Fruit fly (Drosophila melanogaster): ENCODE measurements around the gene mtrm.
A peak's percentile ranks its signal among the peaks of the same experiment; 100 is the strongest.

Gene mtrm

DNA sequence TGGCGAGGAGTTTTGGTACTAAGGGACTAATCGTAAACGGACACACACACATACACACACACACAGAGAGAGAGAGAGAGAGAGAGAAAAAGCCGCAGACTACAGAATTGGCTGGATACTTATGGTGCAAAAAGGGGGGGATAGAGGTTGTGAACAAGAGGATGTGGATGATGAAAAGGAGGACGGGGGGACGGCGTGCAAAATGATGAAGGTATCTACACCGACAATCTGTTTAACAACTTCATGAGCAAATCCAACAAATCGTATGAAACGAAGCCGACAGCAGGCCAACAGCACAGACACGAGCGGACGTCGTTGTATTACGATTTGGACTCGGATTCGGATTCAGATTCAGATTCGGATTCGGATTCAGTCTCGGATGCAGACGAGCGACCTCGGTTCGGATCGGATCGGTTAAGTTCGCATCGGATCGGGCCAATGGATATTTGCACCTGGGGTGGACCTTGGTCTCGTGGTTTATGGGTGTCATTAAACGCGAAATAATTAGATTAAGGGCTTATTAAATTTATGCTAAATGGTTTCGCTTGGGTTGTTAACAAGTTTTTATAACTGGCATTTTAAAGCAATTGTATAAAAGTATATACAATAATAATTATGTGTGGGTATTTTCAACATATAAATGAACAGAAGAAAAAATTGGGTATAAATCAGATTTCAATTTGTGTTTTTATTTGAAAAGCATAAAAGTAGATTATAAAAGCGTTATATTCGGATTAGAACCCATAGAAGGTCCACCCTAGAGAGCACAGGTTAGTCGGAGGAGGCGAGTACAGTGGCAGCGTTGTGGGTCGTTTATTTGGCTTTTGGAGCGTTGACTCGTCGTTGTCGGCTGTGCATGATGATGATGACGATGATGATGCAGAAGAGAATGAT, 42.5 kb downstream of the mtrm start (continued):
- peak; percentile 83 for TF ChIP-seq slou (GFP tag; optimal IDR thresholded peaks at IDR 0.05)
- TF ChIP-seq pita (GFP tag; optimal IDR thresholded peaks at IDR 0.05): no peak
- peak; percentile 94 for TF ChIP-seq CG18262 (tag; optimal IDR thresholded peaks at IDR 0.05)
- TF ChIP-seq CG30431 (GFP tag; optimal IDR thresholded peaks at IDR 0.05): peak; percentile 58
- peak; percentile 91 for TF ChIP-seq Hand (GFP tag; optimal IDR thresholded peaks at IDR 0.05)
- TF ChIP-seq CG31441 (GFP tag; IDR thresholded peaks at IDR 0.05): peak; percentile 96
- TF ChIP-seq bigmax (GFP tag; optimal IDR thresholded peaks at IDR 0.05): peak; percentile 28
- no peak for TF ChIP-seq Atf3 (GFP tag; optimal IDR thresholded peaks at IDR 0.05)
- peak; percentile 88 for TF ChIP-seq CoRest (tag; optimal IDR thresholded peaks at IDR 0.05)
- TF ChIP-seq Mad (GFP tag; optimal IDR thresholded peaks at IDR 0.05): peak; percentile 61
- peak; percentile 6 for TF ChIP-seq jumu (GFP tag; optimal IDR thresholded peaks at IDR 0.05)
- TF ChIP-seq CG12744 (GFP tag; optimal IDR thresholded peaks at IDR 0.05): peak; percentile 43
- peak; percentile 27 for TF ChIP-seq NK7.1 (GFP tag; optimal IDR thresholded peaks at IDR 0.05)
- TF ChIP-seq her (GFP tag; optimal IDR thresholded peaks at IDR 0.05): no peak
- TF ChIP-seq MTF-1 (GFP tag; optimal IDR thresholded peaks at IDR 0.05; ENCODE audit: borderline replicate concordance): peak; percentile 19
- TF ChIP-seq CG11695 (GFP tag; IDR thresholded peaks at IDR 0.05): peak; percentile 93
- TF ChIP-seq CG10321 (GFP tag; IDR thresholded peaks at IDR 0.05): no peak
- TF ChIP-seq CG14710 (tag; optimal IDR thresholded peaks at IDR 0.05): peak; percentile 83
- TF ChIP-seq vfl (GFP tag; optimal IDR thresholded peaks at IDR 0.05): peak; percentile 44
- peak; percentile 75 for TF ChIP-seq CG3847 (GFP tag; IDR thresholded peaks at IDR 0.05)
- TF ChIP-seq CG6683 (GFP tag; optimal IDR thresholded peaks at IDR 0.05): peak; percentile 91
- no peak for TF ChIP-seq Sin3A (optimal IDR thresholded peaks at IDR 0.05)
- 0 out of 2 replicates have a peak, but pooled peaks have one; percentile 49 for TF ChIP-seq Oaz (GFP tag; IDR thresholded peaks at IDR 0.05)
- TF ChIP-seq CG7357 (GFP tag; IDR thresholded peaks at IDR 0.05): peak; percentile 55; the same call in 1 of the 3 replicates
- TF ChIP-seq Hmx (GFP tag; optimal IDR thresholded peaks at IDR 0.05): peak; percentile 53
- TF ChIP-seq CG18011 (GFP tag; optimal IDR thresholded peaks at IDR 0.05): peak; percentile 76
- peak; percentile 70 for TF ChIP-seq HmgZ (tag; optimal IDR thresholded peaks at IDR 0.05)
- no peak for TF ChIP-seq lov (optimal IDR thresholded peaks at IDR 0.05)
- no peak for TF ChIP-seq lov (GFP tag; IDR thresholded peaks at IDR 0.05)
- peak; percentile 89 for TF ChIP-seq CG18476 (GFP tag; optimal IDR thresholded peaks at IDR 0.05)
- TF ChIP-seq D19B (GFP tag; optimal IDR thresholded peaks at IDR 0.05): peak; percentile 80
- TF ChIP-seq CG10267 (tag; optimal IDR thresholded peaks at IDR 0.05): peak; percentile 83
- TF ChIP-seq CG34422 (GFP tag; IDR thresholded peaks at IDR 0.05): peak; percentile 70
- TF ChIP-seq ab (GFP tag; optimal IDR thresholded peaks at IDR 0.05): no peak
- 0 out of 4 replicates have a peak, but pooled peaks have one; percentile 56 for TF ChIP-seq chinmo (GFP tag; IDR thresholded peaks at IDR 0.05; ENCODE audit: partially characterized antibody)
- TF ChIP-seq pzg (GFP tag; optimal IDR thresholded peaks at IDR 0.05): no peak
- peak; percentile 88 for TF ChIP-seq CG17359 (tag; optimal IDR thresholded peaks at IDR 0.05)
- peak; percentile 97 for TF ChIP-seq Fer1 (GFP tag; optimal IDR thresholded peaks at IDR 0.05)
- peak; percentile 7 for TF ChIP-seq pros (GFP tag; optimal IDR thresholded peaks at IDR 0.05)
- TF ChIP-seq CG32767 (GFP tag; IDR thresholded peaks at IDR 0.05): peak; percentile 74
- TF ChIP-seq bbx (GFP tag; IDR thresholded peaks at IDR 0.05; ENCODE audit: partially characterized antibody): no peak
- TF ChIP-seq HLH3B (GFP tag; IDR thresholded peaks at IDR 0.05): peak; percentile 70
- no peak; the same call in 1 of the 2 replicates for TF ChIP-seq peb (GFP tag; IDR thresholded peaks at IDR 0.05)
- peak; percentile 47 for TF ChIP-seq Nf-YA (GFP tag; IDR thresholded peaks at IDR 0.05)
- no peak for TF ChIP-seq CG16779 (GFP tag; IDR thresholded peaks at IDR 0.05)
- peak; percentile 76 for TF ChIP-seq ems (GFP tag; optimal IDR thresholded peaks at IDR 0.05)
- no peak for TF ChIP-seq CG8944 (GFP tag; optimal IDR thresholded peaks at IDR 0.05)
- TF ChIP-seq hb (GFP tag; IDR thresholded peaks at IDR 0.05; ENCODE audit: partially characterized antibody): no peak
- peak; percentile 91 for TF ChIP-seq gcm (GFP tag; optimal IDR thresholded peaks at IDR 0.05)
